Fruit fly (Drosophila melanogaster) whole organism, embryonic: ENCODE results near the gene ebd1.

Experiments used
- Atf-2 ChIP-seq: fragments of 200-800 bp; sonication (Bioruptor generic); optimal IDR thresholded peaks from 2 replicates; lab custom pipeline; 2016; ENCODE audit warnings: missing biosample characterization, missing genetic modification characterization
- CG12744 ChIP-seq: fragments of 200-800 bp; sonication (Bioruptor generic); optimal IDR thresholded peaks from 2 replicates; lab custom pipeline; 2016; ENCODE audit warnings: missing biosample characterization, missing genetic modification characterization
- CG12769 ChIP-seq: fragments of 200-800 bp; sonication (Bioruptor generic); optimal IDR thresholded peaks from 2 replicates; lab custom pipeline; 2019; ENCODE audit warnings: missing biosample characterization, mild to moderate bottlenecking, missing genetic modification characterization, moderate library complexity
- CG13287 ChIP-seq: fragments of 200-800 bp; sonication (Bioruptor generic); IDR thresholded peaks from 2 replicates; pipeline ENCODE4 v1.3.6; 2022; ENCODE audit warnings: missing biosample characterization, missing genetic modification characterization; ENCODE audit not compliant: partially characterized antibody
- CG14014 ChIP-seq: fragments of 200-800 bp; sonication (Bioruptor generic); IDR thresholded peaks from 2 replicates; pipeline ENCODE4 v1.3.6; 2022; ENCODE audit warnings: missing biosample characterization, missing genetic modification characterization
- CG14441 ChIP-seq: fragments of 200-800 bp; sonication (Bioruptor generic); IDR thresholded peaks from 2 replicates; pipeline ENCODE4 v1.3.6; 2022; ENCODE audit warnings: missing biosample characterization, missing genetic modification characterization
- CG2116 ChIP-seq: fragments of 200-800 bp; sonication (Bioruptor generic); optimal IDR thresholded peaks from 3 replicates; lab custom pipeline; 2018; ENCODE audit warnings: missing biosample characterization, mild to moderate bottlenecking, missing genetic modification characterization
- CG2889 ChIP-seq: fragments of 200-800 bp; sonication (Bioruptor generic); IDR thresholded peaks from 3 replicates; pipeline ENCODE4 v1.3.6; 2022; ENCODE audit warnings: missing biosample characterization, missing genetic modification characterization
- CG30431 ChIP-seq: fragments of 200-800 bp; sonication (Bioruptor generic); optimal IDR thresholded peaks from 2 replicates; lab custom pipeline; 2017; ENCODE audit warnings: missing biosample characterization, missing genetic modification characterization
- CG42726 ChIP-seq: fragments of 200-800 bp; sonication (Bioruptor generic); IDR thresholded peaks from 2 replicates; pipeline ENCODE4 v1.3.6; 2022; ENCODE audit warnings: missing biosample characterization, missing genetic modification characterization; ENCODE audit not compliant: partially characterized antibody
- CG4707 ChIP-seq: fragments of 200-800 bp; sonication (Bioruptor generic); optimal IDR thresholded peaks from 2 replicates; lab custom pipeline; 2018; ENCODE audit warnings: missing biosample characterization, mild to moderate bottlenecking, missing genetic modification characterization, moderate library complexity
- CG6254 ChIP-seq: fragments of 200-800 bp; sonication (Bioruptor generic); optimal IDR thresholded peaks from 3 replicates; lab custom pipeline; 2017; ENCODE audit warnings: mild to moderate bottlenecking, missing biosample characterization, missing genetic modification reagents, missing genetic modification characterization
- CG6654 ChIP-seq: fragments of 200-800 bp; sonication (Bioruptor generic); optimal IDR thresholded peaks from 2 replicates; lab custom pipeline; 2017; ENCODE audit warnings: missing biosample characterization, mild to moderate bottlenecking, missing genetic modification characterization
- CG8388 ChIP-seq: fragments of 200-800 bp; sonication (Bioruptor generic); optimal IDR thresholded peaks from 2 replicates; lab custom pipeline; 2019; ENCODE audit warnings: missing biosample characterization, mild to moderate bottlenecking, missing genetic modification characterization, moderate library complexity
- CG9932 ChIP-seq: fragments of 200-800 bp; sonication (Bioruptor generic); IDR thresholded peaks from 2 replicates; pipeline ENCODE4 v1.3.6; 2022; ENCODE audit warnings: missing biosample characterization, missing genetic modification characterization
- Deaf1 ChIP-seq: fragments of 200-800 bp; optimal IDR thresholded peaks from 3 replicates; lab custom pipeline; 2019; ENCODE audit warnings: missing biosample characterization, mild to moderate bottlenecking, missing genetic modification characterization, moderate library complexity
- Dfd ChIP-seq, 2 experiments: fragments of >200 bp; optimal IDR thresholded peaks; 2 replicates each; lab custom pipeline; 2017; ENCODE audit warnings: missing biosample characterization in 2 of 2, missing genetic modification characterization in 2 of 2
- Doc2 ChIP-seq: fragments of 200-800 bp; sonication (Bioruptor generic); IDR thresholded peaks from 2 replicates; pipeline ENCODE4 v1.3.6; 2022; ENCODE audit warnings: missing biosample characterization, missing genetic modification characterization
- Dp ChIP-seq: fragments of 200-800 bp; sonication (Bioruptor generic); optimal IDR thresholded peaks from 2 replicates; lab custom pipeline; 2018; ENCODE audit warnings: missing biosample characterization, mild to moderate bottlenecking, missing genetic modification characterization, moderate library complexity
- E2f1 ChIP-seq: fragments of 200-800 bp; sonication (Bioruptor generic); IDR thresholded peaks from 2 replicates; pipeline ENCODE4 v1.3.6; 2022; ENCODE audit warnings: missing biosample characterization, missing genetic modification characterization
- ERR ChIP-seq: fragments of 200-800 bp; sonication (Bioruptor generic); optimal IDR thresholded peaks from 2 replicates; lab custom pipeline; 2016; ENCODE audit warnings: missing biosample characterization, missing genetic modification characterization
- HmgD ChIP-seq: fragments of 200-800 bp; sonication (Bioruptor generic); optimal IDR thresholded peaks from 3 replicates; lab custom pipeline; 2016; ENCODE audit warnings: missing biosample characterization, missing genetic modification characterization
- Hmx ChIP-seq: fragments of 200-800 bp; sonication (Bioruptor generic); optimal IDR thresholded peaks from 2 replicates; lab custom pipeline; 2016; ENCODE audit warnings: missing biosample characterization, missing genetic modification characterization
- MTF-1 ChIP-seq: fragments of 200-800 bp; sonication (Bioruptor generic); optimal IDR thresholded peaks from 2 replicates; lab custom pipeline; 2018; ENCODE audit warnings: missing biosample characterization, mild to moderate bottlenecking, missing genetic modification characterization, borderline replicate concordance
- Mrtf ChIP-seq: fragments of 200-800 bp; sonication (Bioruptor generic); IDR thresholded peaks from 3 replicates; pipeline ENCODE4 v1.3.6; 2022; ENCODE audit warnings: missing biosample characterization, missing genetic modification characterization
- NfI ChIP-seq: fragments of 200-800 bp; sonication (Bioruptor generic); optimal IDR thresholded peaks from 3 replicates; lab custom pipeline; 2018; ENCODE audit warnings: missing biosample characterization, mild to moderate bottlenecking, missing genetic modification characterization, moderate library complexity
- Rfx ChIP-seq: fragments of 200-800 bp; sonication (Bioruptor generic); IDR thresholded peaks from 2 replicates; pipeline ENCODE4 v1.3.6; 2022; ENCODE audit warnings: missing biosample characterization, missing genetic modification characterization
- Stat92E ChIP-seq, 3 experiments: fragments of >200 bp in 2 of 3; fragments of 200-800 bp in 1 of 3; sonication (Bioruptor generic) in 1 of 3; optimal IDR thresholded peaks; 2 replicates each; lab custom pipeline; 2017 to 2019; ENCODE audit warnings: missing biosample characterization in 3 of 3, missing genetic modification characterization in 3 of 3, mild to moderate bottlenecking in 1 of 3, moderate library complexity in 1 of 3
- TFAM ChIP-seq: fragments of 200-800 bp; sonication (Bioruptor generic); optimal IDR thresholded peaks from 2 replicates; lab custom pipeline; 2017; ENCODE audit warnings: missing biosample characterization, missing genetic modification characterization, inconsistent platforms
- ac ChIP-seq: fragments of 200-800 bp; sonication (Bioruptor generic); optimal IDR thresholded peaks from 3 replicates; lab custom pipeline; 2017; ENCODE audit warnings: missing biosample characterization, mild to moderate bottlenecking, missing genetic modification characterization
- al ChIP-seq: fragments of 200-800 bp; sonication (Bioruptor generic); IDR thresholded peaks from 2 replicates; pipeline ENCODE4 v1.3.6; 2022; ENCODE audit warnings: missing biosample characterization, missing genetic modification characterization
- bbx ChIP-seq: fragments of 200-800 bp; sonication (Bioruptor generic); IDR thresholded peaks from 2 replicates; pipeline ENCODE4 v1.3.6; 2022; ENCODE audit warnings: missing biosample characterization, missing genetic modification characterization; ENCODE audit not compliant: partially characterized antibody
- dmrt99B ChIP-seq: fragments of 200-800 bp; sonication (Bioruptor generic); optimal IDR thresholded peaks from 2 replicates; lab custom pipeline; 2018; ENCODE audit warnings: missing biosample characterization, mild to moderate bottlenecking, missing genetic modification characterization, moderate library complexity
- gfzf ChIP-seq: fragments of 200-800 bp; sonication (Bioruptor generic); optimal IDR thresholded peaks from 2 replicates; lab custom pipeline; 2016; ENCODE audit warnings: missing biosample characterization, mild to moderate bottlenecking, missing genetic modification characterization, moderate library complexity
- ham ChIP-seq: fragments of 200-800 bp; sonication (Bioruptor generic); IDR thresholded peaks from 2 replicates; pipeline ENCODE4 v1.3.6; 2022; ENCODE audit warnings: missing biosample characterization, missing genetic modification characterization
- hb ChIP-seq: fragments of 200-800 bp; sonication (Bioruptor generic); IDR thresholded peaks from 3 replicates; pipeline ENCODE4 v1.3.6; 2022; ENCODE audit warnings: missing biosample characterization, missing genetic modification characterization; ENCODE audit not compliant: partially characterized antibody
- hkb ChIP-seq, 2 experiments: fragments of 200-800 bp in 1 of 2; fragments of >200 bp in 1 of 2; sonication (Bioruptor generic) in 1 of 2; IDR thresholded peaks in 1 of 2; optimal IDR thresholded peaks in 1 of 2; 2 replicates each; pipeline versions ENCODE4 v1.3.6 to Lab custom; 2017 to 2022; ENCODE audit warnings: missing biosample characterization in 1 of 2, missing genetic modification characterization in 1 of 2
- ind ChIP-seq: fragments of 200-800 bp; sonication (Bioruptor generic); optimal IDR thresholded peaks from 3 replicates; lab custom pipeline; 2016; ENCODE audit warnings: missing biosample characterization, missing genetic modification characterization
- inv ChIP-seq: fragments of 200-800 bp; sonication (Bioruptor generic); IDR thresholded peaks from 2 replicates; pipeline ENCODE4 v1.3.6; 2022; ENCODE audit warnings: missing biosample characterization, missing genetic modification characterization; ENCODE audit not compliant: partially characterized antibody
- lbe ChIP-seq: fragments of 200-800 bp; sonication (Bioruptor generic); optimal IDR thresholded peaks from 2 replicates; lab custom pipeline; 2016; ENCODE audit warnings: missing biosample characterization, mild to moderate bottlenecking, missing genetic modification characterization
- lilli ChIP-seq: fragments of 200-800 bp; sonication (Bioruptor generic); optimal IDR thresholded peaks from 3 replicates; lab custom pipeline; 2016; ENCODE audit warnings: missing biosample characterization, missing genetic modification characterization
- mld ChIP-seq: fragments of 200-800 bp; sonication (Bioruptor generic); IDR thresholded peaks from 3 replicates; pipeline ENCODE4 v1.3.6; 2022; ENCODE audit warnings: missing biosample characterization, missing genetic modification characterization; ENCODE audit not compliant: partially characterized antibody
- pho ChIP-seq: fragments of 200-800 bp; sonication (Bioruptor generic); optimal IDR thresholded peaks from 2 replicates; lab custom pipeline; 2016; ENCODE audit warnings: missing biosample characterization, missing genetic modification characterization
- schlank ChIP-seq: fragments of 200-800 bp; sonication (Bioruptor generic); optimal IDR thresholded peaks from 2 replicates; lab custom pipeline; 2018; ENCODE audit warnings: missing biosample characterization, mild to moderate bottlenecking, missing genetic modification characterization
- sens ChIP-seq: fragments of 200-800 bp; sonication (Bioruptor generic); peaks from one replicate; lab custom pipeline; 2016; ENCODE audit warnings: missing biosample characterization, missing genetic modification characterization
- sens-2 ChIP-seq: fragments of 200-800 bp; sonication (Bioruptor generic); IDR thresholded peaks from 2 replicates; pipeline ENCODE4 v1.3.6; 2022; ENCODE audit warnings: missing biosample characterization, missing genetic modification characterization
- slbo ChIP-seq: fragments of 200-800 bp; sonication (Bioruptor generic); IDR thresholded peaks from 2 replicates; pipeline ENCODE4 v1.3.6; 2022; ENCODE audit warnings: missing biosample characterization, missing genetic modification characterization
- z ChIP-seq: fragments of 200-800 bp; sonication (Bioruptor generic); IDR thresholded peaks from 3 replicates; pipeline ENCODE4 v1.3.6; 2022; ENCODE audit warnings: missing biosample characterization, missing genetic modification characterization
- zfh1 ChIP-seq: fragments of 200-800 bp; sonication (Bioruptor generic); IDR thresholded peaks from 3 replicates; pipeline ENCODE4 v1.3.6; 2022; ENCODE audit warnings: missing biosample characterization, missing genetic modification characterization

Gene ebd1

dm6 chr3L:642146-642864, 43.0 kb downstream of the ebd1 start (continued):
- peak; percentile 18 for TF ChIP-seq CG30431
- peak; percentile 2 for TF ChIP-seq ac (GFP tag; lab: Kevin White, UChicago)
- TF ChIP-seq MTF-1 (GFP tag; lab: Kevin White, UChicago) = no peak
- no peak for TF ChIP-seq Stat92E (GFP tag; optimal IDR thresholded peaks at IDR 0.05; lab: Kevin White, UChicago)
- TF ChIP-seq CG6654 (GFP tag; lab: Kevin White, UChicago) = peak; percentile 27
- TF ChIP-seq dmrt99B (tag; lab: Kevin White, UChicago) = peak; percentile 74
- no peak for TF ChIP-seq inv
- TF ChIP-seq pho = no peak
- TF ChIP-seq Rfx (GFP tag; lab: Robert Waterston, UW) = peak; percentile 42; the same call in 1 of the 2 replicates
- no peak for TF ChIP-seq Dp
- no peak for TF ChIP-seq Doc2 (GFP tag; lab: Robert Waterston, UW)
- no peak for TF ChIP-seq CG6254 (GFP tag; lab: Kevin White, UChicago)
- TF ChIP-seq CG12769 (tag; lab: Kevin White, UChicago) = peak; percentile 77
- TF ChIP-seq CG42726 (GFP tag; lab: Robert Waterston, UW) = no peak
- TF ChIP-seq Atf-2 (GFP tag; lab: Kevin White, UChicago) = no peak
- TF ChIP-seq CG12744 (GFP tag; lab: Kevin White, UChicago) = no peak
- TF ChIP-seq Hmx = no peak
- TF ChIP-seq bbx = no peak
- TF ChIP-seq slbo = peak; percentile 38
- no peak for TF ChIP-seq CG4707 (GFP tag; lab: Kevin White, UChicago)
- TF ChIP-seq zfh1 (GFP tag; lab: Robert Waterston, UW) = no peak
- no peak for TF ChIP-seq CG14014 (GFP tag; lab: Robert Waterston, UW)
- TF ChIP-seq sens (GFP tag; lab: Kevin White, UChicago) = peak; percentile 69
- peak; percentile 21 for TF ChIP-seq NfI (GFP tag; lab: Kevin White, UChicago)
- TF ChIP-seq hb (GFP tag; lab: Robert Waterston, UW) = no peak
- TF ChIP-seq al (GFP tag; lab: Robert Waterston, UW) = peak; percentile 11; the same call in 1 of the 2 replicates
- TF ChIP-seq hkb (optimal IDR thresholded peaks at IDR 0.05; lab: Kevin White, UChicago) = no peak
- no peak for TF ChIP-seq hkb (GFP tag; IDR thresholded peaks at IDR 0.05; lab: Robert Waterston, UW)
- 0 out of 3 replicates have a peak, but pooled peaks have one; percentile 31 for TF ChIP-seq Mrtf
- no peak for TF ChIP-seq gfzf (GFP tag; lab: Kevin White, UChicago)
- TF ChIP-seq E2f1 = peak; percentile 52; the same call in 1 of the 2 replicates
- TF ChIP-seq ERR (GFP tag; lab: Kevin White, UChicago) = no peak
- no peak for TF ChIP-seq lilli (GFP tag; lab: Kevin White, UChicago)
- no peak for TF ChIP-seq mld (GFP tag; lab: Robert Waterston, UW)
- TF ChIP-seq CG13287 = no peak
- no peak for TF ChIP-seq Dfd (GFP tag; optimal IDR thresholded peaks at IDR 0.05; lab: Kevin White, UChicago)
- TF ChIP-seq schlank = no peak
- TF ChIP-seq CG2116 = no peak
- no peak for TF ChIP-seq ham
- TF ChIP-seq CG2889 = 0 out of 3 replicates have a peak, but pooled peaks have one; percentile 24
- peak; percentile 37 for TF ChIP-seq ind (GFP tag; lab: Kevin White, UChicago)
- TF ChIP-seq sens-2 (GFP tag; lab: Robert Waterston, UW) = no peak; the same call in 1 of the 2 replicates
- TF ChIP-seq CG8388 (GFP tag; lab: Kevin White, UChicago) = peak; percentile 76
- TF ChIP-seq CG14441 (GFP tag; lab: Robert Waterston, UW) = peak; percentile 39; the same call in 1 of the 2 replicates
- TF ChIP-seq Deaf1 (tag; lab: Kevin White, UChicago) = no peak
- no peak for TF ChIP-seq CG9932 (GFP tag; lab: Robert Waterston, UW)
- no peak for TF ChIP-seq lbe (GFP tag; lab: Kevin White, UChicago)
- no peak for TF ChIP-seq TFAM (GFP tag; lab: Kevin White, UChicago)
- no peak for TF ChIP-seq HmgD (GFP tag; lab: Kevin White, UChicago)
- TF ChIP-seq z (GFP tag; lab: Robert Waterston, UW) = no peak
